Worm (Caenorhabditis elegans): Measurements from ENCODE around the gene M110.10.

ce11 chrII:8170374-8170773, 43.9 kb downstream of the M110.10 start, which contains the start of gene T05C12.11:
- TF ChIP-seq ama-1 (optimal IDR thresholded peaks at IDR 0.05) = no peak
- no peak for TF ChIP-seq sox-4 (tag; optimal IDR thresholded peaks at IDR 0.05)
- no peak for TF ChIP-seq fax-1 (tag; optimal IDR thresholded peaks at IDR 0.05)

Data from whole organism, late embryonic.